Fruit fly (Drosophila melanogaster): ENCODE data around the gene Sfp24Ba.
A peak's percentile ranks its signal among the peaks of the same experiment; 100 is the strongest.

Sfp24Ba gene

dm6 chr2L:3629466-3629865 is 38.9 kb downstream of the Sfp24Ba start (continued):
- TF ChIP-seq shn (GFP tag; optimal IDR thresholded peaks at IDR 0.05) (no peak), croc (GFP tag; conservative IDR thresholded peaks at IDR 0.05) (no peak), CG1647 (GFP tag; optimal IDR thresholded peaks at IDR 0.05) (no peak), Oaz (GFP tag; IDR thresholded peaks at IDR 0.05) (no peak), bcd (GFP tag; optimal IDR thresholded peaks at IDR 0.05) (peak; percentile 14), CG2116 (GFP tag; optimal IDR thresholded peaks at IDR 0.05) (no peak), CG7786 (GFP tag; optimal IDR thresholded peaks at IDR 0.05) (peak; percentile 12), Hey (tag; optimal IDR thresholded peaks at IDR 0.05) (no peak), Myb (GFP tag; optimal IDR thresholded peaks at IDR 0.05) (no peak), lov (optimal IDR thresholded peaks at IDR 0.05) (no peak), lov (GFP tag; IDR thresholded peaks at IDR 0.05) (no peak), CG2202 (tag; optimal IDR thresholded peaks at IDR 0.05) (no peak), Ets65A (GFP tag) (no peak), CG8388 (GFP tag; optimal IDR thresholded peaks at IDR 0.05) (no peak), trem (tag; optimal IDR thresholded peaks at IDR 0.05) (no peak), CG3281 (GFP tag; optimal IDR thresholded peaks at IDR 0.05) (peak; percentile 41), CG3838 (GFP tag; optimal IDR thresholded peaks at IDR 0.05) (no peak), jumu (GFP tag; optimal IDR thresholded peaks at IDR 0.05) (no peak), repo (GFP tag; optimal IDR thresholded peaks at IDR 0.05) (no peak), Lpt (GFP tag; optimal IDR thresholded peaks at IDR 0.05) (no peak), bsh (GFP tag; optimal IDR thresholded peaks at IDR 0.05) (no peak), Nf-YA (GFP tag; IDR thresholded peaks at IDR 0.05) (no peak), Meics (GFP tag; optimal IDR thresholded peaks at IDR 0.05) (peak; percentile 61), CG43689 (GFP tag; IDR thresholded peaks at IDR 0.05) (no peak), Six4 (GFP tag; optimal IDR thresholded peaks at IDR 0.05) (no peak), Usf (GFP tag; optimal IDR thresholded peaks at IDR 0.05) (no peak), NfI (GFP tag; optimal IDR thresholded peaks at IDR 0.05) (peak; percentile 8), jigr1 (GFP tag; IDR thresholded peaks at IDR 0.05) (no peak), CG18476 (GFP tag; optimal IDR thresholded peaks at IDR 0.05) (no peak), sc (optimal IDR thresholded peaks at IDR 0.05) (no peak), sc (GFP tag; optimal IDR thresholded peaks at IDR 0.05) (no peak), Xrp1 (GFP tag; IDR thresholded peaks at IDR 0.05) (peak; percentile 55; the same call in 1 of the 2 replicates), Blimp-1 (GFP tag; optimal IDR thresholded peaks at IDR 0.05) (peak; percentile 18), schlank (tag; optimal IDR thresholded peaks at IDR 0.05) (no peak), TFAM (GFP tag; optimal IDR thresholded peaks at IDR 0.05) (no peak), CG2712 (tag; optimal IDR thresholded peaks at IDR 0.05) (peak; percentile 2), CoRest (tag; optimal IDR thresholded peaks at IDR 0.05) (peak; percentile 25), org-1 (GFP tag; optimal IDR thresholded peaks at IDR 0.05) (peak; percentile 7), CG3407 (GFP tag; optimal IDR thresholded peaks at IDR 0.05) (no peak), CG1832 (GFP tag; optimal IDR thresholded peaks at IDR 0.05) (no peak), CG6175 (GFP tag; IDR thresholded peaks at IDR 0.05) (0 out of 3 replicates have a peak, but pooled peaks have one; percentile 19), CG11093 (GFP tag; IDR thresholded peaks at IDR 0.05) (no peak), ewg (GFP tag; optimal IDR thresholded peaks at IDR 0.05) (no peak), CG18619 (GFP tag; optimal IDR thresholded peaks at IDR 0.05) (no peak), Dbx (GFP tag; IDR thresholded peaks at IDR 0.05) (peak; percentile 55; the same call in 1 of the 3 replicates), CG9437 (GFP tag; optimal IDR thresholded peaks at IDR 0.05) (no peak), Ravus (GFP tag; IDR thresholded peaks at IDR 0.05) (no peak; the same call in 1 of the 2 replicates), her (GFP tag; optimal IDR thresholded peaks at IDR 0.05) (no peak), CG30431 (GFP tag; optimal IDR thresholded peaks at IDR 0.05) (no peak), CG6854 (GFP tag; optimal IDR thresholded peaks at IDR 0.05) (no peak), CG9932 (GFP tag; IDR thresholded peaks at IDR 0.05) (peak; percentile 70), CG17568 (GFP tag; optimal IDR thresholded peaks at IDR 0.05) (no peak), CG11398 (GFP tag; optimal IDR thresholded peaks at IDR 0.05) (no peak)
